Fruit fly (Drosophila melanogaster): ENCODE results near the gene Tom70.

The Tom70 gene

dm6 chr2L:12038177-12038581 is at the start of gene Tom70:
TSS of gene Tom70 (minus strand) at chr2L:12038511.
- TF ChIP-seq Eip78C (GFP tag): no peak
- TF ChIP-seq CG3919 (GFP tag; optimal IDR thresholded peaks at IDR 0.05): no peak
- peak; percentile 25 for TF ChIP-seq dsx (GFP tag; optimal IDR thresholded peaks at IDR 0.05; ENCODE audit: poor library complexity, severe bottlenecking)
- no peak for TF ChIP-seq CG4318 (GFP tag; optimal IDR thresholded peaks at IDR 0.05)
- TF ChIP-seq vri (GFP tag; optimal IDR thresholded peaks at IDR 0.05): peak; percentile 97
- no peak for TF ChIP-seq salr (GFP tag; optimal IDR thresholded peaks at IDR 0.05)
- TF ChIP-seq CG6163 (GFP tag; IDR thresholded peaks at IDR 0.05): no peak
- TF ChIP-seq CG31627 (GFP tag; optimal IDR thresholded peaks at IDR 0.05): no peak
- no peak for TF ChIP-seq lz (GFP tag; optimal IDR thresholded peaks at IDR 0.05)
- no peak for TF ChIP-seq CG6276 (GFP tag; optimal IDR thresholded peaks at IDR 0.05)
- no peak for TF ChIP-seq dac (GFP tag; optimal IDR thresholded peaks at IDR 0.05)

dm6 chr2L:12087442-12087841 is 49.1 kb upstream of the Tom70 start:
- TF ChIP-seq CG10669 (GFP tag; optimal IDR thresholded peaks at IDR 0.05) (no peak), CG3032 (tag; optimal IDR thresholded peaks at IDR 0.05) (no peak), CG8632 (GFP tag; optimal IDR thresholded peaks at IDR 0.05) (no peak), esn (GFP tag; optimal IDR thresholded peaks at IDR 0.05) (no peak), CG11294 (GFP tag; IDR thresholded peaks at IDR 0.05) (no peak), Ets21C (GFP tag; optimal IDR thresholded peaks at IDR 0.05) (no peak), acj6 (GFP tag; optimal IDR thresholded peaks at IDR 0.05) (no peak), CG6808 (GFP tag; optimal IDR thresholded peaks at IDR 0.05) (no peak), cyc (GFP tag; optimal IDR thresholded peaks at IDR 0.05) (no peak), fkh (GFP tag; optimal IDR thresholded peaks at IDR 0.05) (no peak), salr (GFP tag; optimal IDR thresholded peaks at IDR 0.05) (no peak), ss (GFP tag; optimal IDR thresholded peaks at IDR 0.05) (no peak), CG6276 (GFP tag; optimal IDR thresholded peaks at IDR 0.05) (no peak), Eip93F (GFP tag; optimal IDR thresholded peaks at IDR 0.05) (no peak), Hr38 (GFP tag; optimal IDR thresholded peaks at IDR 0.05) (no peak), vri (GFP tag; optimal IDR thresholded peaks at IDR 0.05) (no peak), CG9139 (GFP tag; optimal IDR thresholded peaks at IDR 0.05) (no peak), CG6792 (GFP tag; optimal IDR thresholded peaks at IDR 0.05) (no peak)

- no peak for TF ChIP-seq CG11762 (GFP tag; optimal IDR thresholded peaks at IDR 0.05; ENCODE audit: insufficient read depth)
- TF ChIP-seq CG6163 (GFP tag; IDR thresholded peaks at IDR 0.05): no peak
- TF ChIP-seq CG31627 (GFP tag; optimal IDR thresholded peaks at IDR 0.05): no peak
- TF ChIP-seq Hr38 (GFP tag; optimal IDR thresholded peaks at IDR 0.05): no peak
- TF ChIP-seq fd85E (GFP tag; optimal IDR thresholded peaks at IDR 0.05): no peak
- TF ChIP-seq Ets21C (GFP tag; optimal IDR thresholded peaks at IDR 0.05): no peak
- no peak for TF ChIP-seq CG11294 (GFP tag; IDR thresholded peaks at IDR 0.05)
- no peak for TF ChIP-seq Hr4 (GFP tag; optimal IDR thresholded peaks at IDR 0.05)
- TF ChIP-seq Gug (GFP tag; IDR thresholded peaks at IDR 0.05): no peak
- no peak for TF ChIP-seq cyc (GFP tag; optimal IDR thresholded peaks at IDR 0.05)
- no peak for TF ChIP-seq spab (GFP tag; optimal IDR thresholded peaks at IDR 0.05)
- no peak for TF ChIP-seq CG1621 (tag; optimal IDR thresholded peaks at IDR 0.05)
- TF ChIP-seq CG6276 (GFP tag; optimal IDR thresholded peaks at IDR 0.05): no peak
- no peak for TF ChIP-seq vri (GFP tag; optimal IDR thresholded peaks at IDR 0.05)
- no peak for TF ChIP-seq CG11902 (GFP tag; optimal IDR thresholded peaks at IDR 0.05)
- TF ChIP-seq CG34406 (GFP tag; optimal IDR thresholded peaks at IDR 0.05): no peak
- no peak for TF ChIP-seq CG8319 (GFP tag; optimal IDR thresholded peaks at IDR 0.05)
- TF ChIP-seq CG6808 (GFP tag; optimal IDR thresholded peaks at IDR 0.05): no peak
Observed at dm6 chr2L:12085619-12086171, 47.4 kb upstream of the Tom70 start, which contains the start of gene prd. TSS of gene prd (minus strand) at chr2L:12085827.

- TF ChIP-seq CG4318 (GFP tag; optimal IDR thresholded peaks at IDR 0.05): no peak
- no peak for TF ChIP-seq CG16779 (tag; optimal IDR thresholded peaks at IDR 0.05)
- no peak for TF ChIP-seq fd85E (GFP tag; optimal IDR thresholded peaks at IDR 0.05)
- TF ChIP-seq CG6854 (GFP tag; optimal IDR thresholded peaks at IDR 0.05): no peak
- TF ChIP-seq Eip75B (GFP tag; optimal IDR thresholded peaks at IDR 0.05): no peak
- no peak for TF ChIP-seq CG6808 (GFP tag; optimal IDR thresholded peaks at IDR 0.05)
- TF ChIP-seq Gug (GFP tag; IDR thresholded peaks at IDR 0.05): no peak
- TF ChIP-seq CG7368 (GFP tag; optimal IDR thresholded peaks at IDR 0.05): no peak
- TF ChIP-seq CG10631 (GFP tag; optimal IDR thresholded peaks at IDR 0.05): no peak
- no peak for TF ChIP-seq Sox102F (GFP tag; optimal IDR thresholded peaks at IDR 0.05)
- no peak for TF ChIP-seq CG8119 (GFP tag; IDR thresholded peaks at IDR 0.05)
- TF ChIP-seq CG34406 (GFP tag; optimal IDR thresholded peaks at IDR 0.05): no peak
- TF ChIP-seq fkh (GFP tag; optimal IDR thresholded peaks at IDR 0.05): no peak
- no peak for TF ChIP-seq Met (GFP tag; optimal IDR thresholded peaks at IDR 0.05)
- TF ChIP-seq CG6276 (GFP tag; optimal IDR thresholded peaks at IDR 0.05): no peak
- no peak for TF ChIP-seq CG6792 (GFP tag; optimal IDR thresholded peaks at IDR 0.05)
- TF ChIP-seq CG31627 (GFP tag; optimal IDR thresholded peaks at IDR 0.05): no peak
- TF ChIP-seq CG9139 (GFP tag; optimal IDR thresholded peaks at IDR 0.05): no peak
Observed at dm6 chr2L:12085010-12085409, 46.7 kb upstream of the Tom70 start.

Data from whole organism, prepupa.